Fruit fly (Drosophila melanogaster): ENCODE results near the gene Kots.

Gene Kots

DNA sequence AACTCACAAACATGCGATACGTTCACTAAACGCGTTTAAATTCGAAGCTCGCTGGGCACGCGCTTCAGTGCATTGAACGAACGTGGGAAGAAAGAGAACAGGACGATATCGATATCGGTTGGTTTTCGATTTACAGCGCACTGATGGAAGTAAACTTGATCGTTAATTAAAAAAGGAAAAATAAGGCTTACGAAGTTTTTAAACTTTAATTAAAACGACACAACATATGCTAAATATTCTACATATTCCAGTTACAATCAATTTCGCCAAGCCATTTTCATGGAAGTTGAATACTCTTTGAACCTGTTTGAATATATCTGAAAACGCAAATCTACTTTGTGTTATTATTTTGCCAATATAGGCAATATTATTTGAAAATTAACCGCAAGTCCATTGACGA, at the start of gene Kots:
Gene Kots (minus strand): TSS at position 101 of the 400 bp plus-strand sequence.
- no peak for TF ChIP-seq CG16815 (GFP tag; optimal IDR thresholded peaks at IDR 0.05)
- TF ChIP-seq Stat92E (GFP tag; optimal IDR thresholded peaks at IDR 0.05): no peak
- no peak for TF ChIP-seq sob (GFP tag; IDR thresholded peaks at IDR 0.05)
- no peak for TF ChIP-seq CG17912 (GFP tag; optimal IDR thresholded peaks at IDR 0.05)

DNA sequence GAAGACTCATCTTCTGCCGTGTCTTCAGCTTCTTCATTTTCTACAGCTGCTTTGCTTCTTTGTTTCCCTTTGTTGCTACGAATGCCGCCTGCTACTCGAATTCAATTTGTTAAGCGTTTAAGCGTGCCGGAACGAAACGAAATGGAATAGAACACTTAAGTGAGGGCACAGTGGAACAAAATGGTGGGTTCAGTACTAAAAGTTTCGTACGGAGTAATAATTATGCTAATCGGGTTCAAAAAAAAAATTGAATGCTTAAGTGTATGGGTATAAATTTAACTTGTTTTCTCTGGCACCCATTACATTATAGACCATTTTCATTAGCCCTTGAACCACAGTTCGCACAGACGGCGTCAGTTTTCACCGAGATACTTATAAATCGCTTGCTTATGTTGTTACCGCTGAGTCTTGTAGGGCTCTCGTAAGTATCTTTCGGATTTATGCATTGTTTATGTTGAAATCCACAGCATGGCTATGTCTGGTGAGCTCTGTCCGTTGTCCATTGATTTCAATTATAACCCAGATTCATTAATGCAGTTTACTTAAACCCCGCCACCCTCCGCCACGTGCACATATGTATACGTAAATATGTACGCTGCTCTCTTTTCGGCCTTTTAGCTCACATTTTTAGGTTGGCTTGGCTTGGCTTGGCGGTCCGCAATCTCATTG, 48.6 kb upstream of the Kots start:
- peak; percentile 88 for TF ChIP-seq CG15269 (tag; optimal IDR thresholded peaks at IDR 0.05)
- peak; percentile 87 for TF ChIP-seq cas (GFP tag; IDR thresholded peaks at IDR 0.05)
- TF ChIP-seq CG14667 (GFP tag; IDR thresholded peaks at IDR 0.05): peak; percentile 96
- TF ChIP-seq Hsf (GFP tag; optimal IDR thresholded peaks at IDR 0.05): peak; percentile 78
- peak; percentile 89 for TF ChIP-seq Nf-YA (GFP tag; IDR thresholded peaks at IDR 0.05)
- TF ChIP-seq CG17912 (GFP tag; optimal IDR thresholded peaks at IDR 0.05): peak; percentile 73
- peak; percentile 92 for TF ChIP-seq gsb (GFP tag; IDR thresholded peaks at IDR 0.05)
- peak; percentile 53 for TF ChIP-seq salm (tag; optimal IDR thresholded peaks at IDR 0.05)
- TF ChIP-seq org-1 (GFP tag; optimal IDR thresholded peaks at IDR 0.05): peak; percentile 81
- peak; percentile 96 for TF ChIP-seq Awh (GFP tag; IDR thresholded peaks at IDR 0.05)
- peak; percentile 55 for TF ChIP-seq Myb (GFP tag; optimal IDR thresholded peaks at IDR 0.05)
- peak; percentile 21 for TF ChIP-seq CG3838 (GFP tag; optimal IDR thresholded peaks at IDR 0.05)
- TF ChIP-seq sisA (GFP tag; IDR thresholded peaks at IDR 0.05): peak; percentile 96
- no peak for TF ChIP-seq da (GFP tag; optimal IDR thresholded peaks at IDR 0.05)
- TF ChIP-seq CG16779 (GFP tag; IDR thresholded peaks at IDR 0.05): peak; percentile 91
- peak; percentile 43 for TF ChIP-seq Sry-β (GFP tag; optimal IDR thresholded peaks at IDR 0.05)
- peak; percentile 91 for TF ChIP-seq ap (GFP tag; IDR thresholded peaks at IDR 0.05)
- TF ChIP-seq CG10462 (GFP tag; optimal IDR thresholded peaks at IDR 0.05): peak; percentile 65
- TF ChIP-seq CG11723 (GFP tag; optimal IDR thresholded peaks at IDR 0.05): peak; percentile 42
- TF ChIP-seq aop (GFP tag; IDR thresholded peaks at IDR 0.05): peak; percentile 71
- TF ChIP-seq knrl (GFP tag; IDR thresholded peaks at IDR 0.05; ENCODE audit: partially characterized antibody): no peak
- TF ChIP-seq CG8924 (tag; optimal IDR thresholded peaks at IDR 0.05): peak; percentile 86
- peak; percentile 97 for TF ChIP-seq Rfx (GFP tag; IDR thresholded peaks at IDR 0.05)
- peak; percentile 81 for TF ChIP-seq Oaz (GFP tag; IDR thresholded peaks at IDR 0.05)
- TF ChIP-seq Hmx (GFP tag; optimal IDR thresholded peaks at IDR 0.05): peak; percentile 14
- no peak for TF ChIP-seq CG10431 (GFP tag; optimal IDR thresholded peaks at IDR 0.05)
- TF ChIP-seq Mrtf (GFP tag; IDR thresholded peaks at IDR 0.05): peak; percentile 91
- peak; percentile 91 for TF ChIP-seq toy (GFP tag; IDR thresholded peaks at IDR 0.05)
- TF ChIP-seq Lim3 (GFP tag; IDR thresholded peaks at IDR 0.05): peak; percentile 76
- peak; percentile 86 for TF ChIP-seq Spps (tag; optimal IDR thresholded peaks at IDR 0.05)
- TF ChIP-seq Dref (GFP tag; IDR thresholded peaks at IDR 0.05): no peak
- peak; percentile 91 for TF ChIP-seq CG31441 (GFP tag; IDR thresholded peaks at IDR 0.05)
- TF ChIP-seq trh (GFP tag; optimal IDR thresholded peaks at IDR 0.05): peak; percentile 30
- TF ChIP-seq tap (tag; optimal IDR thresholded peaks at IDR 0.05): peak; percentile 90
- TF ChIP-seq sim (GFP tag; IDR thresholded peaks at IDR 0.05): peak; percentile 94
- peak; percentile 33 for TF ChIP-seq Kr (GFP tag; optimal IDR thresholded peaks at IDR 0.05)
- peak; percentile 38 for TF ChIP-seq cato (GFP tag; optimal IDR thresholded peaks at IDR 0.05; ENCODE audit: borderline replicate concordance)
- TF ChIP-seq CG12155 (GFP tag; optimal IDR thresholded peaks at IDR 0.05): peak; percentile 61
- peak; percentile 64 for TF ChIP-seq CG12236 (GFP tag; optimal IDR thresholded peaks at IDR 0.05)
- peak; percentile 92 for TF ChIP-seq CG13624 (GFP tag; optimal IDR thresholded peaks at IDR 0.05)
- TF ChIP-seq NfI (GFP tag; optimal IDR thresholded peaks at IDR 0.05): peak; percentile 77
- peak; percentile 17 for TF ChIP-seq pzg (GFP tag; optimal IDR thresholded peaks at IDR 0.05)
- peak; percentile 34 for TF ChIP-seq tup (GFP tag; optimal IDR thresholded peaks at IDR 0.05)
- TF ChIP-seq Mes4 (GFP tag; optimal IDR thresholded peaks at IDR 0.05): peak; percentile 71
- TF ChIP-seq CG11093 (GFP tag; IDR thresholded peaks at IDR 0.05): peak; percentile 93
- TF ChIP-seq CG10654 (GFP tag; optimal IDR thresholded peaks at IDR 0.05): peak; percentile 91
